Fruit fly (Drosophila melanogaster) whole organism, adult: ENCODE results near the gene sty.

Source experiments
- CG14711 ChIP-seq: fragments of 200-800 bp; sonication (Bioruptor generic); optimal IDR thresholded peaks from 2 replicates; lab custom pipeline; 2018; ENCODE audit warnings: missing biosample characterization, mild to moderate bottlenecking, missing genetic modification characterization, moderate library complexity
- CG1620 ChIP-seq: fragments of 200-800 bp; sonication (Bioruptor generic); optimal IDR thresholded peaks from 2 replicates; lab custom pipeline; 2016; ENCODE audit warnings: missing biosample characterization, missing genetic modification characterization
- CG33017 ChIP-seq: fragments of 200-800 bp; sonication (Bioruptor generic); optimal IDR thresholded peaks from 2 replicates; lab custom pipeline; 2018; ENCODE audit warnings: missing biosample characterization, mild to moderate bottlenecking, missing genetic modification characterization, moderate library complexity
- Hr96 ChIP-seq: fragments of 200-800 bp; sonication (Bioruptor generic); optimal IDR thresholded peaks from 2 replicates; lab custom pipeline; 2016; ENCODE audit warnings: missing biosample characterization, missing genetic modification characterization
- Mnt ChIP-seq: fragments of 200-800 bp; sonication (Bioruptor generic); optimal IDR thresholded peaks from 2 replicates; lab custom pipeline; 2016; ENCODE audit warnings: missing biosample characterization, mild to moderate bottlenecking, missing genetic modification characterization
- ovo ChIP-seq: fragments of 200-800 bp; sonication (Bioruptor generic); optimal IDR thresholded peaks from 2 replicates; lab custom pipeline; 2016; ENCODE audit warnings: missing biosample characterization, missing genetic modification characterization
- toe ChIP-seq: fragments of 200-800 bp; sonication (Bioruptor generic); optimal IDR thresholded peaks from 2 replicates; lab custom pipeline; 2016; ENCODE audit warnings: missing biosample characterization, missing genetic modification characterization

dm6 chr3L:3434882-3435281, 10.1 kb upstream of the sty start:
- no peak for TF ChIP-seq CG33017 (tag; lab: Kevin White, UChicago)
- TF ChIP-seq CG14711, result no peak
- TF ChIP-seq Hr96, result no peak
- TF ChIP-seq CG1620, result no peak
- TF ChIP-seq toe (GFP tag; lab: Kevin White, UChicago), result no peak
- no peak for TF ChIP-seq Mnt (GFP tag; lab: Kevin White, UChicago)
- no peak for TF ChIP-seq ovo
